Fruit fly (Drosophila melanogaster): ENCODE data around the gene smal.

The smal gene

dm6 chr2L:6218669-6219406 lies 39.9 kb downstream of the smal start:
- no peak for TF ChIP-seq CG15710 (tag; optimal IDR thresholded peaks at IDR 0.05)
- no peak for TF ChIP-seq CG14655 (GFP tag; optimal IDR thresholded peaks at IDR 0.05)
- TF ChIP-seq fd96Ca (GFP tag; IDR thresholded peaks at IDR 0.05) = no peak
- TF ChIP-seq EcR (GFP tag; optimal IDR thresholded peaks at IDR 0.05) = no peak
- no peak for TF ChIP-seq CG8159 (tag; optimal IDR thresholded peaks at IDR 0.05)
- TF ChIP-seq CG32121 (GFP tag; IDR thresholded peaks at IDR 0.05) = no peak
- TF ChIP-seq Pif1B (GFP tag; optimal IDR thresholded peaks at IDR 0.05) = no peak
- TF ChIP-seq CG17806 (tag; optimal IDR thresholded peaks at IDR 0.05) = no peak
- TF ChIP-seq Snoo (tag; optimal IDR thresholded peaks at IDR 0.05) = no peak
- TF ChIP-seq CG10348 (GFP tag; IDR thresholded peaks at IDR 0.05) = no peak
- TF ChIP-seq gl (tag; optimal IDR thresholded peaks at IDR 0.05) = no peak

dm6 chr2L:6220966-6221365 lies 42.0 kb downstream of the smal start:
- TF ChIP-seq Snoo (tag; optimal IDR thresholded peaks at IDR 0.05) (no peak), CG17806 (tag; optimal IDR thresholded peaks at IDR 0.05) (no peak), CG15710 (tag; optimal IDR thresholded peaks at IDR 0.05) (no peak), EcR (GFP tag; optimal IDR thresholded peaks at IDR 0.05) (no peak), D1 (tag; optimal IDR thresholded peaks at IDR 0.05) (no peak), CG8301 (tag; optimal IDR thresholded peaks at IDR 0.05) (no peak), rn (GFP tag; IDR thresholded peaks at IDR 0.05) (no peak), CG10348 (GFP tag; IDR thresholded peaks at IDR 0.05) (no peak), CG8159 (tag; optimal IDR thresholded peaks at IDR 0.05) (no peak), Pif1B (GFP tag; optimal IDR thresholded peaks at IDR 0.05) (no peak)

- TF ChIP-seq CG9948 (tag; optimal IDR thresholded peaks at IDR 0.05) (no peak), CG17806 (tag; optimal IDR thresholded peaks at IDR 0.05) (no peak), CG34367 (tag; optimal IDR thresholded peaks at IDR 0.05) (no peak), CG13204 (GFP tag; optimal IDR thresholded peaks at IDR 0.05) (no peak), EcR (GFP tag; optimal IDR thresholded peaks at IDR 0.05) (no peak), CG32121 (GFP tag; IDR thresholded peaks at IDR 0.05) (no peak), CG14655 (GFP tag; optimal IDR thresholded peaks at IDR 0.05) (no peak), CG8159 (tag; optimal IDR thresholded peaks at IDR 0.05) (no peak)
These were observed 45.3 kb downstream of the smal start for dm6 chr2L:6224202-6224601.

dm6 chr2L:6224803-6225202 lies 45.9 kb downstream of the smal start, which contains the start of gene Ugt37B1:
Gene Ugt37B1, plus strand, starts transcription at chr2L:6225048.
- TF ChIP-seq CG34367 (tag; optimal IDR thresholded peaks at IDR 0.05) = no peak
- TF ChIP-seq gl (tag; optimal IDR thresholded peaks at IDR 0.05) = no peak
- no peak for TF ChIP-seq rn (GFP tag; IDR thresholded peaks at IDR 0.05)
- no peak for TF ChIP-seq Pif1A (GFP tag; optimal IDR thresholded peaks at IDR 0.05)
- TF ChIP-seq CG32121 (GFP tag; IDR thresholded peaks at IDR 0.05) = no peak
- no peak for TF ChIP-seq CG8301 (tag; optimal IDR thresholded peaks at IDR 0.05)
- TF ChIP-seq CG15710 (tag; optimal IDR thresholded peaks at IDR 0.05) = no peak
- no peak for TF ChIP-seq CG12605 (GFP tag; IDR thresholded peaks at IDR 0.05)
- no peak for TF ChIP-seq fd96Ca (GFP tag; IDR thresholded peaks at IDR 0.05)
- TF ChIP-seq CG8159 (tag; optimal IDR thresholded peaks at IDR 0.05) = no peak
- no peak for TF ChIP-seq EcR (GFP tag; optimal IDR thresholded peaks at IDR 0.05)
- no peak for TF ChIP-seq Snoo (tag; optimal IDR thresholded peaks at IDR 0.05)
- TF ChIP-seq CG10348 (GFP tag; IDR thresholded peaks at IDR 0.05) = no peak
- no peak for TF ChIP-seq CG9948 (tag; optimal IDR thresholded peaks at IDR 0.05)
- no peak for TF ChIP-seq Ets98B (GFP tag; IDR thresholded peaks at IDR 0.05)
- TF ChIP-seq D1 (tag; optimal IDR thresholded peaks at IDR 0.05) = no peak

dm6 chr2L:6228532-6228931 lies 49.6 kb downstream of the smal start:
- TF ChIP-seq EcR (GFP tag; optimal IDR thresholded peaks at IDR 0.05) (no peak), CG12605 (GFP tag; IDR thresholded peaks at IDR 0.05) (no peak), CG10348 (GFP tag; IDR thresholded peaks at IDR 0.05) (no peak), fd96Ca (GFP tag; IDR thresholded peaks at IDR 0.05) (no peak), CG9948 (tag; optimal IDR thresholded peaks at IDR 0.05) (no peak), CG32121 (GFP tag; IDR thresholded peaks at IDR 0.05) (no peak), Pif1B (GFP tag; optimal IDR thresholded peaks at IDR 0.05) (no peak), CG34367 (tag; optimal IDR thresholded peaks at IDR 0.05) (no peak), D1 (tag; optimal IDR thresholded peaks at IDR 0.05) (no peak), Pif1A (GFP tag; optimal IDR thresholded peaks at IDR 0.05) (no peak), CG13204 (GFP tag; optimal IDR thresholded peaks at IDR 0.05) (no peak), CG17806 (tag; optimal IDR thresholded peaks at IDR 0.05) (no peak)

dm6 chr2L:6229181-6229755 lies 50.3 kb downstream of the smal start:
- TF ChIP-seq Snoo (tag; optimal IDR thresholded peaks at IDR 0.05) (no peak), gl (tag; optimal IDR thresholded peaks at IDR 0.05) (no peak), CG17806 (tag; optimal IDR thresholded peaks at IDR 0.05) (no peak), Pif1A (GFP tag; optimal IDR thresholded peaks at IDR 0.05) (no peak), CG34367 (tag; optimal IDR thresholded peaks at IDR 0.05) (no peak), CG12605 (GFP tag; IDR thresholded peaks at IDR 0.05) (no peak), rn (GFP tag; IDR thresholded peaks at IDR 0.05) (no peak), CG32121 (GFP tag; IDR thresholded peaks at IDR 0.05) (no peak)

- no peak for TF ChIP-seq CG14655 (GFP tag; optimal IDR thresholded peaks at IDR 0.05)
- TF ChIP-seq D1 (tag; optimal IDR thresholded peaks at IDR 0.05) = no peak
- no peak for TF ChIP-seq CG4496 (GFP tag; IDR thresholded peaks at IDR 0.05)
- TF ChIP-seq EcR (GFP tag; optimal IDR thresholded peaks at IDR 0.05) = no peak
- no peak for TF ChIP-seq CG15710 (tag; optimal IDR thresholded peaks at IDR 0.05)
- TF ChIP-seq rn (GFP tag; IDR thresholded peaks at IDR 0.05) = no peak
- no peak for TF ChIP-seq CG32121 (GFP tag; IDR thresholded peaks at IDR 0.05)
- no peak for TF ChIP-seq CG34367 (tag; optimal IDR thresholded peaks at IDR 0.05)
- no peak for TF ChIP-seq fd96Ca (GFP tag; IDR thresholded peaks at IDR 0.05)
- no peak for TF ChIP-seq CG8301 (tag; optimal IDR thresholded peaks at IDR 0.05)
- no peak for TF ChIP-seq CG9948 (tag; optimal IDR thresholded peaks at IDR 0.05)
- no peak for TF ChIP-seq CG17806 (tag; optimal IDR thresholded peaks at IDR 0.05)
- no peak for TF ChIP-seq Ets98B (GFP tag; IDR thresholded peaks at IDR 0.05)
- no peak for TF ChIP-seq Pif1A (GFP tag; optimal IDR thresholded peaks at IDR 0.05)
- TF ChIP-seq CG10348 (GFP tag; IDR thresholded peaks at IDR 0.05) = no peak
These were observed 57.5 kb downstream of the smal start for dm6 chr2L:6236426-6236825.

Measured in whole organism, pupa.